Fruit fly (Drosophila melanogaster): ENCODE results near the gene IPIP.
A peak's percentile ranks its signal among the peaks of the same experiment; 100 is the strongest.

IPIP gene

dm6 chr2L:6020535-6020934 is 27.3 kb upstream of the IPIP start, which contains the start of gene CG13996:
Gene CG13996, plus strand, starts transcription at chr2L:6020835.
- TF ChIP-seq kah (GFP tag; optimal IDR thresholded peaks at IDR 0.05) (no peak), tx (GFP tag; optimal IDR thresholded peaks at IDR 0.05) (no peak), emc (GFP tag; optimal IDR thresholded peaks at IDR 0.05) (no peak), pnt (GFP tag; optimal IDR thresholded peaks at IDR 0.05) (no peak)

- TF ChIP-seq zen (tag; optimal IDR thresholded peaks at IDR 0.05): peak; percentile 16
- TF ChIP-seq Blimp-1 (GFP tag; optimal IDR thresholded peaks at IDR 0.05): peak; percentile 25
- TF ChIP-seq CG15696 (tag; optimal IDR thresholded peaks at IDR 0.05): peak; percentile 65
- no peak for TF ChIP-seq CG6854 (GFP tag; optimal IDR thresholded peaks at IDR 0.05)
- TF ChIP-seq CG8359 (GFP tag; optimal IDR thresholded peaks at IDR 0.05; ENCODE audit: borderline replicate concordance): peak; percentile 6
- TF ChIP-seq Ssrp (tag; optimal IDR thresholded peaks at IDR 0.05): peak; percentile 44
- TF ChIP-seq CG9727 (GFP tag; optimal IDR thresholded peaks at IDR 0.05): peak; percentile 52
- peak; percentile 3 for TF ChIP-seq Xbp1 (GFP tag; optimal IDR thresholded peaks at IDR 0.05)
- no peak for TF ChIP-seq gcm (GFP tag; optimal IDR thresholded peaks at IDR 0.05)
- TF ChIP-seq Gug (GFP tag; IDR thresholded peaks at IDR 0.05): 0 out of 4 replicates have a peak, but pooled peaks have one; percentile 36
- peak; percentile 71 for TF ChIP-seq CG18262 (tag; optimal IDR thresholded peaks at IDR 0.05)
- no peak for TF ChIP-seq Mes4 (GFP tag; optimal IDR thresholded peaks at IDR 0.05)
- no peak for TF ChIP-seq CG8944 (GFP tag; optimal IDR thresholded peaks at IDR 0.05)
- peak; percentile 61 for TF ChIP-seq CG17361 (GFP tag; IDR thresholded peaks at IDR 0.05)
- no peak for TF ChIP-seq CG12155 (GFP tag; optimal IDR thresholded peaks at IDR 0.05)
- peak; percentile 47; the same call in 1 of the 2 replicates for TF ChIP-seq CG31441 (GFP tag; IDR thresholded peaks at IDR 0.05)
- TF ChIP-seq fd96Cb (tag; optimal IDR thresholded peaks at IDR 0.05): peak; percentile 23
- peak; percentile 54 for TF ChIP-seq CG14710 (tag; optimal IDR thresholded peaks at IDR 0.05)
- TF ChIP-seq CG11247 (GFP tag; IDR thresholded peaks at IDR 0.05): no peak
- no peak for TF ChIP-seq CG12104 (GFP tag; optimal IDR thresholded peaks at IDR 0.05)
- peak; percentile 42 for TF ChIP-seq CG7839 (tag; optimal IDR thresholded peaks at IDR 0.05)
- no peak for TF ChIP-seq Antp (GFP tag; optimal IDR thresholded peaks at IDR 0.05)
- TF ChIP-seq lab (GFP tag; optimal IDR thresholded peaks at IDR 0.05): peak; percentile 4
- no peak for TF ChIP-seq Dip2 (GFP tag; IDR thresholded peaks at IDR 0.05)
- 0 out of 2 replicates have a peak, but pooled peaks have one; percentile 24 for TF ChIP-seq CG6689 (GFP tag; IDR thresholded peaks at IDR 0.05)
- peak; percentile 58 for TF ChIP-seq phol (tag; optimal IDR thresholded peaks at IDR 0.05)
- TF ChIP-seq CG17359 (tag; optimal IDR thresholded peaks at IDR 0.05): peak; percentile 18
- TF ChIP-seq Nf-YA (GFP tag; IDR thresholded peaks at IDR 0.05): no peak
- peak; percentile 31 to 34 for TF ChIP-seq bsh (GFP tag; optimal IDR thresholded peaks at IDR 0.05)
- TF ChIP-seq CG5245 (GFP tag; optimal IDR thresholded peaks at IDR 0.05): no peak
- no peak for TF ChIP-seq CG17186 (GFP tag; optimal IDR thresholded peaks at IDR 0.05)
- no peak for TF ChIP-seq hkb (optimal IDR thresholded peaks at IDR 0.05)
- no peak for TF ChIP-seq hkb (GFP tag; IDR thresholded peaks at IDR 0.05)
- peak; percentile 1 for TF ChIP-seq CG6254 (GFP tag; optimal IDR thresholded peaks at IDR 0.05)
- no peak for TF ChIP-seq D (optimal IDR thresholded peaks at IDR 0.05)
- TF ChIP-seq D (GFP tag; optimal IDR thresholded peaks at IDR 0.05): peak; percentile 10
- TF ChIP-seq Sox100B (GFP tag; optimal IDR thresholded peaks at IDR 0.05): no peak
- no peak for TF ChIP-seq prd (optimal IDR thresholded peaks at IDR 0.05)
- TF ChIP-seq prd (GFP tag; IDR thresholded peaks at IDR 0.05): peak; percentile 30; the same call in 1 of the 3 replicates
- TF ChIP-seq croc (GFP tag; conservative IDR thresholded peaks at IDR 0.05): peak; percentile 33; the same call in 1 of the 3 replicates
- TF ChIP-seq CG2678 (tag; optimal IDR thresholded peaks at IDR 0.05): peak; percentile 56
- TF ChIP-seq lola (GFP tag; optimal IDR thresholded peaks at IDR 0.05): peak in 1 of 3 experiments; percentile 58
- TF ChIP-seq dan (GFP tag; IDR thresholded peaks at IDR 0.05): no peak
- TF ChIP-seq CG2120 (GFP tag; optimal IDR thresholded peaks at IDR 0.05): no peak
- no peak for TF ChIP-seq kay (GFP tag; optimal IDR thresholded peaks at IDR 0.05)
Measured at dm6 chr2L:6022793-6023192, 25.0 kb upstream of the IPIP start.
